Fruit fly (Drosophila melanogaster) whole organism, embryonic: ENCODE measurements around the gene T48.

Experiments
- Bgb ChIP-seq: fragments of 200-800 bp; sonication (Bioruptor generic); IDR thresholded peaks from 2 replicates; pipeline ENCODE4 v1.3.6; 2022; ENCODE audit warnings: missing biosample characterization, missing genetic modification characterization; ENCODE audit not compliant: partially characterized antibody
- CG1024 ChIP-seq: fragments of 200-800 bp; sonication (Bioruptor generic); IDR thresholded peaks from 2 replicates; pipeline ENCODE4 v1.3.6; 2022; ENCODE audit warnings: missing biosample characterization, missing genetic modification characterization
- CG10462 ChIP-seq: fragments of 200-800 bp; sonication (Bioruptor generic); optimal IDR thresholded peaks from 2 replicates; lab custom pipeline; 2016; ENCODE audit warnings: missing biosample characterization, missing genetic modification characterization
- CG11695 ChIP-seq: fragments of 200-800 bp; sonication (Bioruptor generic); IDR thresholded peaks from 3 replicates; pipeline ENCODE4 v1.3.6; 2022; ENCODE audit warnings: missing biosample characterization, missing genetic modification characterization
- CG12299 ChIP-seq: fragments of 200-800 bp; sonication (Bioruptor generic); optimal IDR thresholded peaks from 2 replicates; lab custom pipeline; 2018; ENCODE audit warnings: missing biosample characterization, mild to moderate bottlenecking, missing genetic modification characterization
- CG12659 ChIP-seq: fragments of 200-800 bp; sonication (Bioruptor generic); optimal IDR thresholded peaks from 3 replicates; lab custom pipeline; 2017; ENCODE audit warnings: mild to moderate bottlenecking, missing biosample characterization, missing genetic modification reagents, missing genetic modification characterization
- CG13123 ChIP-seq: fragments of 200-800 bp; sonication (Bioruptor generic); optimal IDR thresholded peaks from 2 replicates; lab custom pipeline; 2016; ENCODE audit warnings: missing biosample characterization, missing genetic modification characterization
- CG13287 ChIP-seq: fragments of 200-800 bp; sonication (Bioruptor generic); IDR thresholded peaks from 2 replicates; pipeline ENCODE4 v1.3.6; 2022; ENCODE audit warnings: missing biosample characterization, missing genetic modification characterization; ENCODE audit not compliant: partially characterized antibody
- CG13894 ChIP-seq: fragments of 200-800 bp; sonication (Bioruptor generic); optimal IDR thresholded peaks from 3 replicates; lab custom pipeline; 2018; ENCODE audit warnings: missing biosample characterization, mild to moderate bottlenecking, missing genetic modification characterization, moderate library complexity
- CG14441 ChIP-seq: fragments of 200-800 bp; sonication (Bioruptor generic); IDR thresholded peaks from 2 replicates; pipeline ENCODE4 v1.3.6; 2022; ENCODE audit warnings: missing biosample characterization, missing genetic modification characterization
- CG14965 ChIP-seq: fragments of 200-800 bp; sonication (Bioruptor generic); optimal IDR thresholded peaks from 2 replicates; lab custom pipeline; 2016; ENCODE audit warnings: missing biosample characterization, missing genetic modification characterization, borderline replicate concordance
- CG17612 ChIP-seq: fragments of 200-800 bp; sonication (Bioruptor generic); IDR thresholded peaks from 2 replicates; pipeline ENCODE4 v1.3.6; 2022; ENCODE audit warnings: missing biosample characterization, missing genetic modification characterization
- CG17802 ChIP-seq: fragments of 200-800 bp; sonication (Bioruptor generic); optimal IDR thresholded peaks from 2 replicates; lab custom pipeline; 2018; ENCODE audit warnings: missing biosample characterization, mild to moderate bottlenecking, missing genetic modification characterization, moderate library complexity
- CG17912 ChIP-seq: fragments of 200-800 bp; sonication (Bioruptor generic); optimal IDR thresholded peaks from 2 replicates; lab custom pipeline; 2018; ENCODE audit warnings: missing biosample characterization, mild to moderate bottlenecking, missing genetic modification characterization
- CG18262 ChIP-seq: fragments of 200-800 bp; optimal IDR thresholded peaks from 3 replicates; lab custom pipeline; 2019; ENCODE audit warnings: missing biosample characterization, mild to moderate bottlenecking, missing genetic modification characterization, moderate library complexity
- CG4282 ChIP-seq: fragments of 200-800 bp; sonication (Bioruptor generic); optimal IDR thresholded peaks from 2 replicates; lab custom pipeline; 2016; ENCODE audit warnings: missing biosample characterization, missing genetic modification characterization
- CG4617 ChIP-seq: fragments of 200-800 bp; sonication (Bioruptor generic); optimal IDR thresholded peaks from 3 replicates; lab custom pipeline; 2016; ENCODE audit warnings: missing biosample characterization, missing genetic modification characterization, borderline replicate concordance
- CG6689 ChIP-seq: fragments of 200-800 bp; sonication (Bioruptor generic); IDR thresholded peaks from 2 replicates; pipeline ENCODE4 v1.3.6; 2022; ENCODE audit warnings: missing biosample characterization, missing genetic modification characterization
- D19A ChIP-seq: fragments of 200-800 bp; optimal IDR thresholded peaks from 3 replicates; lab custom pipeline; 2019; ENCODE audit warnings: missing biosample characterization, mild to moderate bottlenecking, missing genetic modification characterization, moderate library complexity
- D19B ChIP-seq: fragments of 200-800 bp; sonication (Bioruptor generic); optimal IDR thresholded peaks from 2 replicates; lab custom pipeline; 2017; ENCODE audit warnings: missing biosample characterization, mild to moderate bottlenecking, missing genetic modification characterization
- Hmx ChIP-seq: fragments of 200-800 bp; sonication (Bioruptor generic); optimal IDR thresholded peaks from 2 replicates; lab custom pipeline; 2016; ENCODE audit warnings: missing biosample characterization, missing genetic modification characterization
- MTF-1 ChIP-seq: fragments of 200-800 bp; sonication (Bioruptor generic); optimal IDR thresholded peaks from 2 replicates; lab custom pipeline; 2018; ENCODE audit warnings: missing biosample characterization, mild to moderate bottlenecking, missing genetic modification characterization, borderline replicate concordance
- Side ChIP-seq: fragments of 200-800 bp; sonication (Bioruptor generic); optimal IDR thresholded peaks from 2 replicates; lab custom pipeline; 2016; ENCODE audit warnings: missing biosample characterization, missing genetic modification characterization
- Sin3A ChIP-seq: fragments of >200 bp; optimal IDR thresholded peaks from 2 replicates; lab custom pipeline; 2018
- Ssrp ChIP-seq: fragments of 200-800 bp; sonication (Bioruptor generic); optimal IDR thresholded peaks from 2 replicates; lab custom pipeline; 2018; ENCODE audit warnings: missing biosample characterization, mild to moderate bottlenecking, missing genetic modification characterization, moderate library complexity
- ara ChIP-seq: fragments of 200-800 bp; sonication (Bioruptor generic); IDR thresholded peaks from 2 replicates; pipeline ENCODE4 v1.3.6; 2022; ENCODE audit warnings: missing biosample characterization, missing genetic modification characterization
- ato ChIP-seq: fragments of 200-800 bp; sonication (Bioruptor generic); IDR thresholded peaks from 2 replicates; pipeline ENCODE4 v1.3.6; 2022; ENCODE audit warnings: missing biosample characterization, missing genetic modification characterization; ENCODE audit not compliant: partially characterized antibody
- bcd ChIP-seq: fragments of 200-800 bp; sonication (Bioruptor generic); optimal IDR thresholded peaks from 2 replicates; lab custom pipeline; 2017; ENCODE audit warnings: missing biosample characterization, mild to moderate bottlenecking, missing genetic modification characterization
- bowl ChIP-seq: fragments of 200-800 bp; sonication (Bioruptor generic); IDR thresholded peaks from 2 replicates; pipeline ENCODE4 v1.3.6; 2022; ENCODE audit warnings: missing biosample characterization, missing genetic modification characterization
- cas ChIP-seq: fragments of 200-800 bp; sonication (Bioruptor generic); IDR thresholded peaks from 2 replicates; pipeline ENCODE4 v1.3.6; 2022; ENCODE audit warnings: missing biosample characterization, missing genetic modification characterization
- chinmo ChIP-seq: fragments of 200-800 bp; sonication (Bioruptor generic); IDR thresholded peaks from 4 replicates; pipeline ENCODE4 v1.3.6; 2022; ENCODE audit warnings: missing biosample characterization, missing genetic modification characterization; ENCODE audit not compliant: partially characterized antibody
- croc ChIP-seq: fragments of 200-800 bp; sonication (Bioruptor generic); conservative IDR thresholded peaks from 3 replicates; pipeline ENCODE4 v1.3.6; 2022; ENCODE audit warnings: missing biosample characterization, missing genetic modification characterization
- disco-r ChIP-seq: fragments of 200-800 bp; sonication (Bioruptor generic); optimal IDR thresholded peaks from 2 replicates; lab custom pipeline; 2016; ENCODE audit warnings: missing biosample characterization, missing genetic modification characterization
- emc ChIP-seq: fragments of 200-800 bp; sonication (Bioruptor generic); optimal IDR thresholded peaks from 2 replicates; lab custom pipeline; 2016; ENCODE audit warnings: missing biosample characterization, missing genetic modification characterization
- exex ChIP-seq: fragments of 200-800 bp; sonication (Bioruptor generic); optimal IDR thresholded peaks from 4 replicates; lab custom pipeline; 2018; ENCODE audit warnings: missing biosample characterization, mild to moderate bottlenecking, missing genetic modification characterization, moderate library complexity
- fru ChIP-seq: fragments of >200 bp; optimal IDR thresholded peaks from 2 replicates; lab custom pipeline; 2017
- hb ChIP-seq: fragments of 200-800 bp; sonication (Bioruptor generic); IDR thresholded peaks from 3 replicates; pipeline ENCODE4 v1.3.6; 2022; ENCODE audit warnings: missing biosample characterization, missing genetic modification characterization; ENCODE audit not compliant: partially characterized antibody
- knrl ChIP-seq: fragments of 200-800 bp; sonication (Bioruptor generic); IDR thresholded peaks from 3 replicates; pipeline ENCODE4 v1.3.6; 2022; ENCODE audit warnings: missing biosample characterization, missing genetic modification characterization; ENCODE audit not compliant: partially characterized antibody
- lilli ChIP-seq: fragments of 200-800 bp; sonication (Bioruptor generic); optimal IDR thresholded peaks from 3 replicates; lab custom pipeline; 2016; ENCODE audit warnings: missing biosample characterization, missing genetic modification characterization
- lmd ChIP-seq: fragments of 200-800 bp; sonication (Bioruptor generic); IDR thresholded peaks from 2 replicates; pipeline ENCODE4 v1.3.6; 2022; ENCODE audit warnings: missing biosample characterization, missing genetic modification characterization
- pan ChIP-seq, 4 experiments: fragments of >200 bp in 3 of 4; fragments of 200-800 bp in 1 of 4; sonication (Bioruptor generic) in 1 of 4; optimal IDR thresholded peaks in 3 of 4; IDR thresholded peaks in 1 of 4; 2 replicates each; pipeline versions ENCODE4 v1.3.6 to Lab custom; 2017 to 2022; ENCODE audit warnings: missing biosample characterization in 2 of 4, missing genetic modification characterization in 2 of 4, mixed read lengths in 1 of 4
- pita ChIP-seq: fragments of 200-800 bp; sonication (Bioruptor generic); optimal IDR thresholded peaks from 2 replicates; lab custom pipeline; 2017; ENCODE audit warnings: missing biosample characterization, mild to moderate bottlenecking, missing genetic modification characterization
- slou ChIP-seq: fragments of 200-800 bp; sonication (Bioruptor generic); optimal IDR thresholded peaks from 3 replicates; lab custom pipeline; 2016; ENCODE audit warnings: missing biosample characterization, missing genetic modification characterization
- sug ChIP-seq: fragments of 200-800 bp; optimal IDR thresholded peaks from 2 replicates; lab custom pipeline; 2019; ENCODE audit warnings: missing biosample characterization, mild to moderate bottlenecking, missing genetic modification characterization, moderate library complexity
- tup ChIP-seq: fragments of 200-800 bp; sonication (Bioruptor generic); optimal IDR thresholded peaks from 2 replicates; lab custom pipeline; 2016; ENCODE audit warnings: missing biosample characterization, mild to moderate bottlenecking, missing genetic modification characterization, moderate library complexity
- twi ChIP-seq: fragments of 200-800 bp; optimal IDR thresholded peaks from 2 replicates; lab custom pipeline; 2019; ENCODE audit warnings: missing biosample characterization, mild to moderate bottlenecking, missing genetic modification characterization, moderate library complexity
- wdn ChIP-seq: fragments of 200-800 bp; sonication (Bioruptor generic); IDR thresholded peaks from 2 replicates; pipeline ENCODE4 v1.3.6; 2022; ENCODE audit warnings: missing biosample characterization, missing genetic modification characterization
- zen2 ChIP-seq: fragments of 200-800 bp; sonication (Bioruptor generic); IDR thresholded peaks from 3 replicates; pipeline ENCODE4 v1.3.6; 2022; ENCODE audit warnings: missing biosample characterization, missing genetic modification characterization; ENCODE audit not compliant: partially characterized antibody

T48 gene

dm6 chr3R:26866577-26867456 lies 14.7 kb upstream of the T48 start, which contains the start of the genes ball and His2Av (continued):
- TF ChIP-seq slou: peak; percentile 59
- TF ChIP-seq twi (tag; lab: Kevin White, UChicago): peak; percentile 37
- TF ChIP-seq CG1024 (GFP tag; lab: Robert Waterston, UW): peak; percentile 80
- TF ChIP-seq CG10462 (GFP tag; lab: Kevin White, UChicago): peak; percentile 74
- TF ChIP-seq CG17912: peak; percentile 30
- peak; percentile 83 for TF ChIP-seq lmd (GFP tag; lab: Robert Waterston, UW)
- TF ChIP-seq pita (GFP tag; lab: Kevin White, UChicago): no peak
- TF ChIP-seq bcd (GFP tag; lab: Kevin White, UChicago): peak; percentile 70
- TF ChIP-seq Ssrp (tag; lab: Kevin White, UChicago): peak; percentile 40
- peak; percentile 57 for TF ChIP-seq CG17802
- peak; percentile 78 for TF ChIP-seq emc (GFP tag; lab: Kevin White, UChicago)
- peak; percentile 78 for TF ChIP-seq zen2 (GFP tag; lab: Robert Waterston, UW)
- peak; percentile 92 for TF ChIP-seq knrl
- peak; percentile 85 for TF ChIP-seq ato (GFP tag; lab: Robert Waterston, UW)
- TF ChIP-seq CG14965: peak; percentile 32
- peak; percentile 91 for TF ChIP-seq CG13287 (GFP tag; lab: Robert Waterston, UW)
- peak; percentile 54 for TF ChIP-seq CG4282 (GFP tag; lab: Kevin White, UChicago)
- peak; percentile 89 for TF ChIP-seq CG12659
- TF ChIP-seq CG12299 (tag; lab: Kevin White, UChicago): peak; percentile 73
- peak; percentile 81 for TF ChIP-seq CG14441 (GFP tag; lab: Robert Waterston, UW)
- TF ChIP-seq MTF-1 (GFP tag; lab: Kevin White, UChicago): peak; percentile 82
- peak; percentile 81 for TF ChIP-seq Sin3A (lab: Kevin White, UChicago)
- peak; percentile 49; the same call in 2 of the 3 replicates for TF ChIP-seq croc (GFP tag; lab: Robert Waterston, UW)
- TF ChIP-seq CG17612: peak; percentile 60
- peak; percentile 73 for TF ChIP-seq disco-r (GFP tag; lab: Kevin White, UChicago)
- TF ChIP-seq wdn: peak; percentile 84
- TF ChIP-seq CG6689 (GFP tag; lab: Robert Waterston, UW): peak; percentile 84
- peak; percentile 77 for TF ChIP-seq CG13123 (GFP tag; lab: Kevin White, UChicago)
- TF ChIP-seq CG13894 (tag; lab: Kevin White, UChicago): peak; percentile 82
- peak; percentile 72 for TF ChIP-seq CG18262
- TF ChIP-seq CG11695 (GFP tag; lab: Robert Waterston, UW): peak; percentile 73
- peak; percentile 42; the same call in 1 of the 2 replicates for TF ChIP-seq bowl (GFP tag; lab: Robert Waterston, UW)

DNA sequence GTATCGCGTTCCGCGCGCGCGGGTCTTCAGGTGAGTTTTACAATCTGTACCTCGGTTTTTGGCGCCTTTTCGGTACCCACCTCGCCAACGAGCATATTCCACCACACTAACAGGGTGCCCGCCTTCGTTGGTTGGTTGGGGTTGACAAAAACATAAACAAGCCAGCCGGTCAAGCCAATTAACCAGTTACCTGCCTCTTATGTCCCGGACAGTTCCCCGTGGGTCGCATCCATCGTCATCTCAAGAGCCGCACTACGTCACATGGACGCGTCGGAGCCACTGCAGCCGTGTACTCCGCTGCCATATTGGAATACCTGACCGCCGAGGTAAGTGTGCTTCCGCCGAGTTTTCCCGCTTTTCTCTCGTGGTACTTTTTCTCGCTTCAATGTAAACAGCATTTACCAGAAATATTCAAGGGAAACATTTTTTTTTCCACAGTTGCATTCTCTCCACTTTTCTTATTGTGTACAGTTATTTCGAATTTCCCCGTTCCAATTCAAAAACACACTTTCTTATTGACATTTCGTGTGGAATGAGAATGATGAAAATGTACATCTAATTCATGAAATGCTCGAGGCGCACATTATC lies 14.0 kb upstream of the T48 start:
- TF ChIP-seq cas (GFP tag; lab: Robert Waterston, UW): no peak
- no peak for TF ChIP-seq lilli (GFP tag; lab: Kevin White, UChicago)
- TF ChIP-seq chinmo (GFP tag; lab: Robert Waterston, UW): 0 out of 4 replicates have a peak, but pooled peaks have one; percentile 5
- 0 out of 2 replicates have a peak, but pooled peaks have one; percentile 8 for TF ChIP-seq Bgb
- TF ChIP-seq CG4617 (GFP tag; lab: Kevin White, UChicago): no peak
- TF ChIP-seq ara (GFP tag; lab: Robert Waterston, UW): no peak
- TF ChIP-seq Hmx (GFP tag; lab: Kevin White, UChicago): peak; percentile 8
- no peak for TF ChIP-seq pan (optimal IDR thresholded peaks at IDR 0.05; lab: Kevin White, UChicago)
- TF ChIP-seq pan (GFP tag; optimal IDR thresholded peaks at IDR 0.05 in 1 of 2, IDR thresholded peaks at IDR 0.05 in 1 of 2): no peak
- no peak for TF ChIP-seq exex (tag; lab: Kevin White, UChicago)
- no peak for TF ChIP-seq fru (lab: Kevin White, UChicago)
- no peak for TF ChIP-seq hb
- peak; percentile 30 for TF ChIP-seq Side (GFP tag; lab: Kevin White, UChicago)
- no peak for TF ChIP-seq D19B
- no peak for TF ChIP-seq sug (tag; lab: Kevin White, UChicago)
- TF ChIP-seq tup: no peak
- TF ChIP-seq D19A (tag; lab: Kevin White, UChicago): no peak
